Fruit fly (Drosophila melanogaster): ENCODE data around the gene CG31642.

The CG31642 gene

dm6 chr2L:6085733-6086317, 32.5 kb upstream of the CG31642 start (continued):
- TF ChIP-seq toy (GFP tag; IDR thresholded peaks at IDR 0.05), result no peak
- TF ChIP-seq CG15601 (tag; optimal IDR thresholded peaks at IDR 0.05), result no peak
- TF ChIP-seq so (GFP tag; IDR thresholded peaks at IDR 0.05), result 0 out of 3 replicates have a peak, but pooled peaks have one; percentile 33
- no peak for TF ChIP-seq corto (GFP tag; optimal IDR thresholded peaks at IDR 0.05)
- no peak for TF ChIP-seq CG1233 (GFP tag; optimal IDR thresholded peaks at IDR 0.05)
- TF ChIP-seq Hmx (GFP tag; optimal IDR thresholded peaks at IDR 0.05), result no peak
- no peak for TF ChIP-seq sna (GFP tag; IDR thresholded peaks at IDR 0.05; ENCODE audit: partially characterized antibody)
- no peak for TF ChIP-seq croc (GFP tag; conservative IDR thresholded peaks at IDR 0.05)
- TF ChIP-seq PHDP (tag; optimal IDR thresholded peaks at IDR 0.05), result no peak
- TF ChIP-seq MESR4 (GFP tag; optimal IDR thresholded peaks at IDR 0.05), result no peak
- no peak for TF ChIP-seq Hr3 (GFP tag; optimal IDR thresholded peaks at IDR 0.05)
- TF ChIP-seq Lim3 (GFP tag; IDR thresholded peaks at IDR 0.05), result no peak
- TF ChIP-seq Dek (tag; optimal IDR thresholded peaks at IDR 0.05), result no peak
- TF ChIP-seq CG7786 (GFP tag; optimal IDR thresholded peaks at IDR 0.05), result no peak
- TF ChIP-seq Doc3 (GFP tag; IDR thresholded peaks at IDR 0.05; ENCODE audit: partially characterized antibody), result no peak
- no peak for TF ChIP-seq Ets97D (GFP tag; optimal IDR thresholded peaks at IDR 0.05)
- TF ChIP-seq CG18262 (tag; optimal IDR thresholded peaks at IDR 0.05), result no peak
- no peak for TF ChIP-seq nerfin-1 (tag; optimal IDR thresholded peaks at IDR 0.05)
- TF ChIP-seq CG34422 (GFP tag; IDR thresholded peaks at IDR 0.05), result peak; percentile 20; the same call in 1 of the 3 replicates
- peak; percentile 36; the same call in 1 of the 2 replicates for TF ChIP-seq Rfx (GFP tag; IDR thresholded peaks at IDR 0.05)
- TF ChIP-seq lmd (GFP tag; IDR thresholded peaks at IDR 0.05), result no peak
- TF ChIP-seq CG6683 (GFP tag; optimal IDR thresholded peaks at IDR 0.05), result no peak
- TF ChIP-seq abd-A (tag; optimal IDR thresholded peaks at IDR 0.05), result peak; percentile 93
- no peak for TF ChIP-seq CG12104 (GFP tag; optimal IDR thresholded peaks at IDR 0.05)
- TF ChIP-seq CG5180 (GFP tag; optimal IDR thresholded peaks at IDR 0.05), result no peak
- peak; percentile 50 for TF ChIP-seq CG18599 (GFP tag; optimal IDR thresholded peaks at IDR 0.05)
- no peak for TF ChIP-seq CG15011 (GFP tag; optimal IDR thresholded peaks at IDR 0.05)
- TF ChIP-seq slp2 (GFP tag; optimal IDR thresholded peaks at IDR 0.05), result no peak
- TF ChIP-seq crc (GFP tag; optimal IDR thresholded peaks at IDR 0.05), result no peak
- no peak for TF ChIP-seq tap (tag; optimal IDR thresholded peaks at IDR 0.05)
- no peak for TF ChIP-seq Ptx1 (GFP tag; IDR thresholded peaks at IDR 0.05)
- no peak for TF ChIP-seq gsb-n (tag; optimal IDR thresholded peaks at IDR 0.05)
- peak; percentile 48; the same call in 1 of the 2 replicates for TF ChIP-seq NFAT (GFP tag; IDR thresholded peaks at IDR 0.05)
- TF ChIP-seq CG13894 (tag; optimal IDR thresholded peaks at IDR 0.05), result peak; percentile 96
- TF ChIP-seq mirr (GFP tag; optimal IDR thresholded peaks at IDR 0.05), result peak; percentile 68
- no peak for TF ChIP-seq CG14710 (tag; optimal IDR thresholded peaks at IDR 0.05)
- no peak for TF ChIP-seq Hsf (GFP tag; optimal IDR thresholded peaks at IDR 0.05)
- no peak for TF ChIP-seq yki (optimal IDR thresholded peaks at IDR 0.05)
- no peak for TF ChIP-seq fu2 (GFP tag; optimal IDR thresholded peaks at IDR 0.05)
- no peak for TF ChIP-seq CG6791 (GFP tag; IDR thresholded peaks at IDR 0.05; ENCODE audit: partially characterized antibody)
- no peak for TF ChIP-seq Six4 (GFP tag; optimal IDR thresholded peaks at IDR 0.05)
- TF ChIP-seq Antp (GFP tag; optimal IDR thresholded peaks at IDR 0.05), result no peak
- TF ChIP-seq ara (GFP tag; IDR thresholded peaks at IDR 0.05), result no peak
- TF ChIP-seq scrt (GFP tag; optimal IDR thresholded peaks at IDR 0.05), result peak; percentile 58
- TF ChIP-seq CG2889 (GFP tag; IDR thresholded peaks at IDR 0.05), result no peak
- peak; percentile 79 for TF ChIP-seq B-H2 (GFP tag; optimal IDR thresholded peaks at IDR 0.05)
- TF ChIP-seq NC2α (GFP tag; optimal IDR thresholded peaks at IDR 0.05), result no peak
- no peak for TF ChIP-seq ro (GFP tag; IDR thresholded peaks at IDR 0.05)
- TF ChIP-seq jumu (GFP tag; optimal IDR thresholded peaks at IDR 0.05), result no peak
- no peak for TF ChIP-seq Xbp1 (GFP tag; optimal IDR thresholded peaks at IDR 0.05)
- TF ChIP-seq CG3065 (GFP tag; optimal IDR thresholded peaks at IDR 0.05), result no peak

Data from whole organism, embryonic.